Fruit fly (Drosophila melanogaster): ENCODE data around the gene Gr22e.

dm6 chr2L:1828282-1828681 is 44.4 kb downstream of the Gr22e start:
- no peak for TF ChIP-seq gcm (GFP tag; optimal IDR thresholded peaks at IDR 0.05)
- no peak for TF ChIP-seq CG31388 (GFP tag; optimal IDR thresholded peaks at IDR 0.05)
- TF ChIP-seq CG18011 (GFP tag; optimal IDR thresholded peaks at IDR 0.05), result no peak
- no peak for TF ChIP-seq CG1602 (GFP tag; optimal IDR thresholded peaks at IDR 0.05)
- no peak for TF ChIP-seq CG12391 (tag; optimal IDR thresholded peaks at IDR 0.05)
- no peak for TF ChIP-seq Rx (GFP tag; IDR thresholded peaks at IDR 0.05)

Measured in whole organism, embryonic.